Worm (Caenorhabditis elegans) whole organism, young adult: ENCODE data around the gene srw-98.

Source experiments
- F23B12.7 ChIP-seq: sonication (generic microtip); optimal IDR thresholded peaks from 2 replicates; lab custom pipeline; 2017; ENCODE audit warnings: missing genetic modification characterization, mild to moderate bottlenecking, missing compliant biosample characterization, antibody characterized with exemption, moderate library complexity; ENCODE audit not compliant: insufficient read depth
- F37B4.10 ChIP-seq: fragments of 200-800 bp; sonication (Bioruptor generic); IDR thresholded peaks from 2 replicates; pipeline ENCODE4 v1.3.6; 2022; ENCODE audit warnings: missing genetic modification characterization, missing compliant biosample characterization
- F39B2.1 ChIP-seq: fragments of 200-800 bp; sonication (Bioruptor generic); IDR thresholded peaks from 2 replicates; pipeline ENCODE4 v1.3.6; 2022; ENCODE audit warnings: missing genetic modification reagents, missing genetic modification characterization, missing compliant biosample characterization
- F57C9.4 ChIP-seq: sonication (generic microtip); optimal IDR thresholded peaks from 2 replicates; lab custom pipeline; 2017; ENCODE audit warnings: mild to moderate bottlenecking, missing genetic modification characterization, missing compliant biosample characterization
- K11D2.4 ChIP-seq: fragments of 200-800 bp; sonication (Bioruptor generic); IDR thresholded peaks from 2 replicates; pipeline ENCODE4 v1.3.6; 2022; ENCODE audit warnings: missing genetic modification reagents, missing genetic modification characterization, missing compliant biosample characterization
- K12H6.12 ChIP-seq: fragments of 200-800 bp; sonication (Bioruptor generic); optimal IDR thresholded peaks from 2 replicates; lab custom pipeline; 2018; ENCODE audit warnings: mild to moderate bottlenecking, missing genetic modification characterization, missing compliant biosample characterization
- T07F8.4 ChIP-seq: sonication (generic microtip); optimal IDR thresholded peaks from 2 replicates; lab custom pipeline; 2016; ENCODE audit warnings: mild to moderate bottlenecking, missing genetic modification characterization, moderate library complexity, missing compliant biosample characterization
- Y95B8A.8 ChIP-seq: fragments of 200-800 bp; sonication (Bioruptor generic); IDR thresholded peaks from 2 replicates; pipeline ENCODE4 v1.3.6; 2022; ENCODE audit warnings: missing genetic modification reagents, missing genetic modification characterization, missing compliant biosample characterization
- aptf-3 ChIP-seq: fragments of 200-800 bp; sonication (Bioruptor generic); IDR thresholded peaks from 2 replicates; pipeline ENCODE4 v1.3.6; 2022; ENCODE audit warnings: missing genetic modification characterization, missing compliant biosample characterization
- athp-1 ChIP-seq: sonication (generic microtip); optimal IDR thresholded peaks from 2 replicates; lab custom pipeline; 2017; ENCODE audit warnings: mild to moderate bottlenecking, missing genetic modification characterization, missing compliant biosample characterization
- attf-6 ChIP-seq: fragments of 200-800 bp; sonication (Bioruptor generic); IDR thresholded peaks from 2 replicates; pipeline ENCODE4 v1.3.6; 2022; ENCODE audit warnings: missing genetic modification reagents, missing genetic modification characterization, missing compliant biosample characterization
- bed-1 ChIP-seq: fragments of 200-800 bp; sonication (Bioruptor generic); IDR thresholded peaks from 2 replicates; pipeline ENCODE4 v1.3.6; 2022; ENCODE audit warnings: missing genetic modification reagents, missing genetic modification characterization, missing compliant biosample characterization
- ccch-3 ChIP-seq: fragments of 200-800 bp; sonication (Bioruptor generic); optimal IDR thresholded peaks from 2 replicates; lab custom pipeline; 2018; ENCODE audit warnings: mild to moderate bottlenecking, missing genetic modification characterization, missing compliant biosample characterization
- cebp-2 ChIP-seq: fragments of 200-800 bp; sonication (Bioruptor generic); IDR thresholded peaks from 2 replicates; pipeline ENCODE4 v1.3.6; 2022; ENCODE audit warnings: missing genetic modification characterization, missing compliant biosample characterization
- ceh-58 ChIP-seq: fragments of 200-800 bp; sonication (Bioruptor generic); IDR thresholded peaks from 2 replicates; pipeline ENCODE4 v1.3.6; 2022; ENCODE audit warnings: missing genetic modification characterization, missing compliant biosample characterization
- ceh-91 ChIP-seq: fragments of 200-800 bp; sonication (Bioruptor generic); IDR thresholded peaks from 2 replicates; pipeline ENCODE4 v1.3.6; 2022; ENCODE audit warnings: missing genetic modification reagents, missing genetic modification characterization, missing compliant biosample characterization
- efl-1 ChIP-seq: fragments of 150-350 bp; optimal IDR thresholded peaks from 2 replicates; lab custom pipeline; 2014; ENCODE audit warnings: missing biosample characterization, missing genetic modification reagents, missing genetic modification characterization
- egl-18 ChIP-seq: fragments of 200-800 bp; sonication (Bioruptor generic); IDR thresholded peaks from 2 replicates; pipeline ENCODE4 v1.3.6; 2022; ENCODE audit warnings: missing genetic modification reagents, missing genetic modification characterization, missing compliant biosample characterization
- hlh-26 ChIP-seq: fragments of 200-800 bp; sonication (Bioruptor generic); conservative IDR thresholded peaks from 2 replicates; pipeline ENCODE4 v1.3.6; 2022; ENCODE audit warnings: missing genetic modification reagents, missing genetic modification characterization, missing compliant biosample characterization
- lag-1 ChIP-seq: fragments of 200-800 bp; sonication (Bioruptor generic); IDR thresholded peaks from 2 replicates; pipeline ENCODE4 v1.3.6; 2022; ENCODE audit warnings: missing genetic modification reagents, missing genetic modification characterization, missing compliant biosample characterization
- let-526 ChIP-seq: fragments of 200-800 bp; sonication (Bioruptor generic); IDR thresholded peaks from 2 replicates; pipeline ENCODE4 v1.3.6; 2022; ENCODE audit warnings: missing genetic modification reagents, missing genetic modification characterization, missing compliant biosample characterization
- let-607 ChIP-seq, 2 experiments: fragments of 200-800 bp in 1 of 2; sonication (Bioruptor generic) in 1 of 2; sonication (generic microtip) in 1 of 2; optimal IDR thresholded peaks; 2 replicates each; lab custom pipeline; 2016 to 2018; ENCODE audit warnings: mild to moderate bottlenecking in 2 of 2, missing compliant biosample characterization in 2 of 2, missing genetic modification characterization in 2 of 2, moderate library complexity in 2 of 2, missing genotype in 1 of 2
- lsy-27 ChIP-seq: sonication (generic microtip); optimal IDR thresholded peaks from 2 replicates; lab custom pipeline; 2017; ENCODE audit warnings: missing genetic modification characterization, mild to moderate bottlenecking, missing compliant biosample characterization, antibody characterized with exemption, missing genotype, borderline replicate concordance; ENCODE audit not compliant: insufficient read depth
- madf-10 ChIP-seq: sonication (generic microtip); optimal IDR thresholded peaks from 2 replicates; lab custom pipeline; 2016; ENCODE audit warnings: mild to moderate bottlenecking, missing genetic modification characterization, missing compliant biosample characterization
- mxl-1 ChIP-seq: sonication (generic microtip); optimal IDR thresholded peaks from 2 replicates; lab custom pipeline; 2016; ENCODE audit warnings: missing genetic modification characterization, missing compliant biosample characterization
- nfya-2 ChIP-seq: fragments of 200-800 bp; sonication (Bioruptor generic); IDR thresholded peaks from 2 replicates; pipeline ENCODE4 v1.3.6; 2022; ENCODE audit warnings: missing genetic modification reagents, missing genetic modification characterization, missing compliant biosample characterization
- pha-4 ChIP-seq: fragments of 150-350 bp; sonication (generic microtip); optimal IDR thresholded peaks from 2 replicates; lab custom pipeline; 2014; ENCODE audit warnings: missing biosample characterization, missing genetic modification reagents, missing genetic modification characterization
- rpc-1 ChIP-seq, 2 experiments: fragments of 150-350 bp in 1 of 2; sonication (generic microtip) in 1 of 2; optimal IDR thresholded peaks; 2 replicates each; lab custom pipeline; 2014 to 2018; ENCODE audit warnings: missing biosample characterization in 1 of 2, missing genetic modification characterization in 1 of 2, missing genetic modification reagents in 1 of 2, missing genotype in 1 of 2
- sdz-38 ChIP-seq: sonication (generic microtip); optimal IDR thresholded peaks from 2 replicates; lab custom pipeline; 2016; ENCODE audit warnings: missing genotype, missing genetic modification characterization, missing compliant biosample characterization
- sea-2 ChIP-seq: fragments of 200-800 bp; sonication (Bioruptor generic); IDR thresholded peaks from 2 replicates; pipeline ENCODE4 v1.3.6; 2022; ENCODE audit warnings: missing genetic modification characterization, missing compliant biosample characterization
- tbp1 ChIP-seq: fragments of 200-800 bp; sonication (Bioruptor generic); optimal IDR thresholded peaks from 2 replicates; lab custom pipeline; 2018; ENCODE audit warnings: mild to moderate bottlenecking, missing genetic modification characterization, missing compliant biosample characterization
- unc-130 ChIP-seq: sonication (generic microtip); optimal IDR thresholded peaks from 2 replicates; lab custom pipeline; 2016; ENCODE audit warnings: missing genetic modification reagents, missing genetic modification characterization, missing compliant biosample characterization
- ztf-18 ChIP-seq: sonication (generic microtip); optimal IDR thresholded peaks from 2 replicates; lab custom pipeline; 2016; ENCODE audit warnings: missing genotype, mild to moderate bottlenecking, missing genetic modification characterization, missing compliant biosample characterization
- ztf-25 ChIP-seq: fragments of 200-800 bp; sonication (Bioruptor generic); IDR thresholded peaks from 2 replicates; pipeline ENCODE4 v1.3.6; 2022; ENCODE audit warnings: missing genetic modification reagents, missing genetic modification characterization, missing compliant biosample characterization
- ztf-26 ChIP-seq: sonication (generic microtip); optimal IDR thresholded peaks from 2 replicates; lab custom pipeline; 2017; ENCODE audit warnings: missing genetic modification characterization, missing compliant biosample characterization
- ztf-6 ChIP-seq: fragments of 200-800 bp; sonication (Bioruptor generic); IDR thresholded peaks from 2 replicates; pipeline ENCODE4 v1.3.6; 2022; ENCODE audit warnings: missing genetic modification reagents, missing genetic modification characterization, missing compliant biosample characterization

Gene srw-98

DNA sequence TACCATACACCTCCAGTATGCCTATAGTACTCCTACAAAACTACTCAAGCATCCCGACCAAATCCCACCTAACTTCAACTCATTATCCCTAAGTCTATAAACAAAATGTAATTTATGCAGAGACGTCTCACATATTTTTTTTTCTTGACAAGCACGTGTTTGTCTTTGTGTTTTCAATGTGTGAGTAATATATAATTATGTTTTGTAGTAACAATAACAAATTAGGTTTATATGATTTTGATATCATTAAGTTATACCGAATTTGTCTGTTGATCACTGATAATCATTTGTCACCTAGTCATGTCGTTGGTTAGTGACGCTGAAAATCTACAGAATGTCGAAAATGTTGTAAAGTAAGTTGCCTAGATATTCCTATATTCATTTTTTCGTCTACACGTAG is 41.8 kb upstream of the srw-98 start, which contains the start of gene srw-102:
Gene srw-102 (plus strand): TSS at position 301 of the 400 bp plus-strand sequence.
- TF ChIP-seq lag-1 (GFP tag; lab: Robert Waterston, UW), result no peak

DNA sequence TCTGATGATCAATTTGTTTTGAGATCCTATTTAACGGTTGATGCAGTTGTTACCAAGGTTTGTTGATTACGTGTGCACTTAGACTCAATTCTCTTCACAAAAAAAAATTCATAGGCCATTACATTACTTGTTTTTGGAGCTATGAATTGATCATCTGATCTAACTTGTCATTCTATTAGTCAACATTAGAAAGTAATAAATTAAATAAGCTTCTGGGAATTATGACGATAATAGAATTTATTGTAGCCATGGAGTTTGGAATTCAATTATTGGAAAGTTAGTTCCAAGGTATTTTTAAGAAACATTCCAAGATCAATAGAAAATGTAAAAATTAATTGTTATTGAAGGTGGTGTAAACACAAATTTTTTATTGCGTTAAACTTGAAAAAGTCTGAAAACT is 40.1 kb upstream of the srw-98 start:
- TF ChIP-seq aptf-3 (GFP tag; lab: Robert Waterston, UW), result no peak
- TF ChIP-seq ceh-91, result no peak
- TF ChIP-seq attf-6 (GFP tag; lab: Robert Waterston, UW), result no peak
- TF ChIP-seq sdz-38 (tag; lab: Kevin White, UChicago), result no peak
- no peak for TF ChIP-seq pha-4 (tag; lab: Kevin White, UChicago)
- no peak for TF ChIP-seq unc-130
- TF ChIP-seq T07F8.4 (tag; lab: Kevin White, UChicago), result no peak
- no peak for TF ChIP-seq athp-1 (tag; lab: Kevin White, UChicago)
- no peak for TF ChIP-seq tbp1 (GFP tag; lab: Kevin White, UChicago)
- no peak for TF ChIP-seq madf-10 (tag; lab: Kevin White, UChicago)
- TF ChIP-seq rpc-1 (optimal IDR thresholded peaks at IDR 0.05; lab: Kevin White, UChicago), result no peak
- TF ChIP-seq rpc-1 (tag; optimal IDR thresholded peaks at IDR 0.05; lab: Kevin White, UChicago), result no peak
- TF ChIP-seq lsy-27 (tag; lab: Kevin White, UChicago), result no peak
- TF ChIP-seq cebp-2 (GFP tag; lab: Robert Waterston, UW), result no peak
- no peak for TF ChIP-seq F39B2.1 (GFP tag; lab: Robert Waterston, UW)
- TF ChIP-seq let-526 (GFP tag; lab: Robert Waterston, UW), result no peak
- no peak for TF ChIP-seq efl-1 (GFP tag; lab: Kevin White, UChicago)
- TF ChIP-seq, all 124 proteins: peak for 0

DNA sequence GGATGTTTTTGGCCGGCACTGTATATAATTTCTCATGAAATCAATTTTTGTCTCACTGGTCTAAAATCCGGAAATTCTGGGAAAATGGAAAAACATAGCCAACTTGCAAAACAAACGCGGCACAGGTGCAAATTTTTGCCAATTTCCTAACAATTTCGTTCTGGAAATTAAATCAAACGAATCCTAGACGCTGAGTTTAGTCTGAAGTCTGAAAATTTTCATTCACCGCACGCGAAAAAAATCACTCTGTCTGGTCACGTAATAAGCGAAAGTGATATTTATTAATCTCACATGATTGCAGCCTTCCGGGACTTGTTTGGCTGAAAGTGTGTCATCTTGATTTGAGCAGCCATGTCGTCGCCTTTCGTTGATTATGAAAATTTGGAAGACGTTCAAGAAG is 38.8 kb upstream of the srw-98 start, which contains the start of gene srw-103:
Gene srw-103 (plus strand): TSS at position 301 of the 400 bp plus-strand sequence.
- no peak for TF ChIP-seq ztf-18
- no peak for TF ChIP-seq aptf-3 (GFP tag; lab: Robert Waterston, UW)
- TF ChIP-seq sea-2 (GFP tag; lab: Robert Waterston, UW), result no peak
- TF ChIP-seq F23B12.7 (tag; lab: Kevin White, UChicago), result no peak
- no peak for TF ChIP-seq ztf-26
- TF ChIP-seq F57C9.4, result no peak
- TF ChIP-seq mxl-1 (tag; lab: Kevin White, UChicago), result no peak
- no peak for TF ChIP-seq Y95B8A.8 (GFP tag; lab: Robert Waterston, UW)
- TF ChIP-seq egl-18 (GFP tag; lab: Robert Waterston, UW), result no peak
- TF ChIP-seq K12H6.12 (tag; lab: Kevin White, UChicago), result no peak
- no peak for TF ChIP-seq ccch-3 (GFP tag; lab: Kevin White, UChicago)
- no peak for TF ChIP-seq hlh-26 (GFP tag; lab: Robert Waterston, UW)
- TF ChIP-seq let-607 (tag; optimal IDR thresholded peaks at IDR 0.05; lab: Kevin White, UChicago), result no peak
- TF ChIP-seq, all 124 proteins: peak for 0

DNA sequence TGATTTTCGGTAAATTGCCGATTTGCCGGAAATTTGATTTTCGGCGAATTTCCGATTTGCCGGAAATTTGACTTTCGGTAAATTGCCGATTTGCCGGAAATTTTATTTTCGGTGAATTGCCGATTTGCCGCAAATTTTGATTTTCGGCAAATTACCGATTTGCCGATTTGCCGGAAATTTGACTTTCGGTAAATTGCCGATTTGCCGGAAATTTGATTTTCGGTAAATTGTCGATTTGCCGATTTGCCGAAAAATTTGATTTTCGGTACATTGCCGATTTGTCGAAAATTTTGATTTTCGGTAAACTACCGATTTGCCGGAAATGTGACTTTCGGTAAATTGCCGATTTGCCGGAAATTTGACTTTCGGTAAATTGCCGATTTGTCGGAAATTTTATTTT is 35.6 kb upstream of the srw-98 start:
- TF ChIP-seq K11D2.4 (GFP tag; lab: Robert Waterston, UW), result peak; percentile 64
- peak; percentile 77; the same call in 1 of the 2 replicates for TF ChIP-seq sea-2 (GFP tag; lab: Robert Waterston, UW)
- TF ChIP-seq cebp-2 (GFP tag; lab: Robert Waterston, UW), result peak; percentile 37; the same call in 1 of the 2 replicates
- TF ChIP-seq ceh-58 (GFP tag; lab: Robert Waterston, UW), result peak; percentile 77; the same call in 1 of the 2 replicates
- peak; percentile 8; the same call in 1 of the 2 replicates for TF ChIP-seq ztf-6
- 0 out of 2 replicates have a peak, but pooled peaks have one; percentile 31 for TF ChIP-seq ztf-25 (GFP tag; lab: Robert Waterston, UW)
- 0 out of 2 replicates have a peak, but pooled peaks have one; percentile 72 for TF ChIP-seq nfya-2 (GFP tag; lab: Robert Waterston, UW)
- TF ChIP-seq Y95B8A.8 (GFP tag; lab: Robert Waterston, UW), result peak; percentile 75
- TF ChIP-seq ceh-91, result peak; percentile 28; the same call in 1 of the 2 replicates
- 0 out of 2 replicates have a peak, but pooled peaks have one; percentile 21 for TF ChIP-seq aptf-3 (GFP tag; lab: Robert Waterston, UW)
- 0 out of 2 replicates have a peak, but pooled peaks have one; percentile 73 for TF ChIP-seq bed-1 (GFP tag; lab: Robert Waterston, UW)
- peak; percentile 63; the same call in 1 of the 2 replicates for TF ChIP-seq lag-1 (GFP tag; lab: Robert Waterston, UW)
- 0 out of 2 replicates have a peak, but pooled peaks have one; percentile 92 for TF ChIP-seq F37B4.10 (GFP tag; lab: Robert Waterston, UW)
